Worm (Caenorhabditis elegans) whole organism, L1 larva: ENCODE data around the gene amt-4.

ENCODE experiments used
- aha-1 ChIP-seq: fragments of 150-350 bp; optimal IDR thresholded peaks from 2 replicates; lab custom pipeline; 2014; ENCODE audit warnings: missing biosample characterization, missing genetic modification characterization
- aly-2 ChIP-seq: fragments of 150-350 bp; optimal IDR thresholded peaks from 2 replicates; lab custom pipeline; 2014; ENCODE audit warnings: missing biosample characterization, missing genetic modification characterization
- blmp-1 ChIP-seq: fragments of 150-350 bp; optimal IDR thresholded peaks from 2 replicates; lab custom pipeline; 2014; ENCODE audit warnings: missing biosample characterization, missing genetic modification characterization
- ces-1 ChIP-seq: fragments of 150-350 bp; optimal IDR thresholded peaks from 2 replicates; lab custom pipeline; 2014; ENCODE audit warnings: missing biosample characterization, missing genetic modification reagents, missing genetic modification characterization
- egl-27 ChIP-seq, 2 experiments: fragments of 150-350 bp in 1 of 2; sonication (generic microtip); optimal IDR thresholded peaks; 3 replicates each; lab custom pipeline; 2017 to 2018; ENCODE audit warnings: missing biosample characterization in 2 of 2, missing genetic modification characterization in 2 of 2, missing genetic modification reagents in 2 of 2
- fkh-4 ChIP-seq: sonication (generic microtip); optimal IDR thresholded peaks from 2 replicates; lab custom pipeline; 2016; ENCODE audit warnings: missing compliant biosample characterization, missing genetic modification characterization, borderline replicate concordance
- lin-35 ChIP-seq, 2 experiments: fragments of 150-350 bp; optimal IDR thresholded peaks; 2 replicates each; lab custom pipeline; 2014; ENCODE audit warnings: missing biosample characterization in 2 of 2, missing genetic modification characterization in 2 of 2, missing genetic modification reagents in 2 of 2
- lin-39 ChIP-seq: fragments of 150-350 bp; optimal IDR thresholded peaks from 2 replicates; lab custom pipeline; 2014; ENCODE audit warnings: missing biosample characterization, missing genetic modification reagents, missing genetic modification characterization
- nhr-28 ChIP-seq: fragments of 150-350 bp; optimal IDR thresholded peaks from 2 replicates; lab custom pipeline; 2014; ENCODE audit warnings: missing biosample characterization, missing genetic modification characterization
- nhr-47 ChIP-seq: sonication (generic microtip); optimal IDR thresholded peaks from 2 replicates; lab custom pipeline; 2016; ENCODE audit warnings: mild to moderate bottlenecking, missing genetic modification characterization, moderate library complexity, missing compliant biosample characterization
- pag-3 ChIP-seq: sonication (generic microtip); optimal IDR thresholded peaks from 2 replicates; lab custom pipeline; 2017; ENCODE audit warnings: missing genetic modification characterization, mild to moderate bottlenecking, missing compliant biosample characterization, antibody characterized with exemption, borderline replicate concordance; ENCODE audit not compliant: insufficient read depth
- pax-3 ChIP-seq: fragments of 200-800 bp; sonication (Bioruptor generic); optimal IDR thresholded peaks from 2 replicates; lab custom pipeline; 2018; ENCODE audit warnings: mild to moderate bottlenecking, missing genetic modification characterization, moderate library complexity, missing compliant biosample characterization
- snpc-4 ChIP-seq: fragments of 150-350 bp; optimal IDR thresholded peaks from 2 replicates; lab custom pipeline; 2014; ENCODE audit warnings: missing biosample characterization, missing genetic modification characterization

ce11 chrX:4530426-4531044 is 34.6 kb upstream of the amt-4 start:
- no peak for TF ChIP-seq ces-1 (GFP tag; lab: Kevin White, UChicago)
- TF ChIP-seq lin-35 (GFP tag; optimal IDR thresholded peaks at IDR 0.05; lab: Kevin White, UChicago): no peak
- TF ChIP-seq aha-1: no peak
- no peak for TF ChIP-seq nhr-28 (tag; lab: Kevin White, UChicago)
- no peak for TF ChIP-seq pax-3 (tag; lab: Kevin White, UChicago)
- no peak for TF ChIP-seq fkh-4
- no peak for TF ChIP-seq lin-39
- TF ChIP-seq pag-3: no peak
- TF ChIP-seq egl-27 (tag; optimal IDR thresholded peaks at IDR 0.05; lab: Kevin White, UChicago): no peak
- no peak for TF ChIP-seq nhr-47 (tag; lab: Kevin White, UChicago)
- no peak for TF ChIP-seq blmp-1 (tag; lab: Kevin White, UChicago)
- TF ChIP-seq aly-2 (tag; lab: Kevin White, UChicago): no peak
- no peak for TF ChIP-seq snpc-4
